Fruit fly (Drosophila melanogaster) whole organism, embryonic: ENCODE measurements around the gene CG3408.

Experiments
- Abd-B ChIP-seq: fragments of 200-800 bp; sonication (Bioruptor generic); optimal IDR thresholded peaks from 2 replicates; lab custom pipeline; 2018; ENCODE audit warnings: missing biosample characterization, mild to moderate bottlenecking, missing genetic modification characterization, moderate library complexity
- Antp ChIP-seq: fragments of 200-800 bp; sonication (Bioruptor generic); optimal IDR thresholded peaks from 3 replicates; lab custom pipeline; 2016; ENCODE audit warnings: missing biosample characterization, missing genetic modification characterization
- CG10209 ChIP-seq: fragments of 200-800 bp; sonication (Bioruptor generic); optimal IDR thresholded peaks from 3 replicates; lab custom pipeline; 2017; ENCODE audit warnings: missing biosample characterization, mild to moderate bottlenecking, missing genetic modification characterization, missing genetic modification reagents
- CG10959 ChIP-seq: fragments of 200-800 bp; sonication (Bioruptor generic); IDR thresholded peaks from 2 replicates; pipeline ENCODE4 v1.3.6; 2022; ENCODE audit warnings: missing biosample characterization, missing genetic modification characterization
- CG11247 ChIP-seq: fragments of 200-800 bp; sonication (Bioruptor generic); IDR thresholded peaks from 2 replicates; pipeline ENCODE4 v1.3.6; 2022; ENCODE audit warnings: missing biosample characterization, missing genetic modification characterization
- CG11398 ChIP-seq: fragments of 200-800 bp; sonication (Bioruptor generic); optimal IDR thresholded peaks from 2 replicates; lab custom pipeline; 2016; ENCODE audit warnings: missing biosample characterization, missing genetic modification characterization
- CG11456 ChIP-seq: fragments of 200-800 bp; sonication (Bioruptor generic); IDR thresholded peaks from 3 replicates; pipeline ENCODE4 v1.3.6; 2022; ENCODE audit warnings: missing biosample characterization, missing genetic modification characterization
- CG1233 ChIP-seq: fragments of 200-800 bp; sonication (Bioruptor generic); optimal IDR thresholded peaks from 4 replicates; lab custom pipeline; 2018; ENCODE audit warnings: missing biosample characterization, mild to moderate bottlenecking, missing genetic modification characterization
- CG15073 ChIP-seq: fragments of 200-800 bp; sonication (Bioruptor generic); optimal IDR thresholded peaks from 2 replicates; lab custom pipeline; 2016; ENCODE audit warnings: missing biosample characterization, missing genetic modification characterization
- CG17359 ChIP-seq: fragments of 200-800 bp; sonication (Bioruptor generic); optimal IDR thresholded peaks from 3 replicates; lab custom pipeline; 2018; ENCODE audit warnings: missing biosample characterization, mild to moderate bottlenecking, missing genetic modification characterization, moderate library complexity
- CG17612 ChIP-seq: fragments of 200-800 bp; sonication (Bioruptor generic); IDR thresholded peaks from 2 replicates; pipeline ENCODE4 v1.3.6; 2022; ENCODE audit warnings: missing biosample characterization, missing genetic modification characterization
- CG18011 ChIP-seq: fragments of 200-800 bp; sonication (Bioruptor generic); optimal IDR thresholded peaks from 2 replicates; lab custom pipeline; 2017; ENCODE audit warnings: missing biosample characterization, missing genetic modification characterization, mild to moderate bottlenecking, moderate library complexity, missing genotype
- CG2678 ChIP-seq: fragments of 200-800 bp; sonication (Bioruptor generic); optimal IDR thresholded peaks from 3 replicates; lab custom pipeline; 2019; ENCODE audit warnings: missing biosample characterization, mild to moderate bottlenecking, missing genetic modification characterization, moderate library complexity
- CG32532 ChIP-seq: fragments of 200-800 bp; sonication (Bioruptor generic); IDR thresholded peaks from 2 replicates; pipeline ENCODE4 v1.3.6; 2022; ENCODE audit warnings: missing biosample characterization, missing genetic modification characterization
- CG3995 ChIP-seq: fragments of 200-800 bp; sonication (Bioruptor generic); optimal IDR thresholded peaks from 3 replicates; lab custom pipeline; 2016; ENCODE audit warnings: missing biosample characterization, missing genetic modification characterization
- CG4328 ChIP-seq: fragments of 200-800 bp; sonication (Bioruptor generic); optimal IDR thresholded peaks from 3 replicates; lab custom pipeline; 2017; ENCODE audit warnings: missing biosample characterization, missing genetic modification reagents, missing genetic modification characterization
- CG6254 ChIP-seq: fragments of 200-800 bp; sonication (Bioruptor generic); optimal IDR thresholded peaks from 3 replicates; lab custom pipeline; 2017; ENCODE audit warnings: mild to moderate bottlenecking, missing biosample characterization, missing genetic modification reagents, missing genetic modification characterization
- CG7987 ChIP-seq: fragments of 200-800 bp; sonication (Bioruptor generic); optimal IDR thresholded peaks from 2 replicates; lab custom pipeline; 2018; ENCODE audit warnings: missing biosample characterization, mild to moderate bottlenecking, missing genetic modification characterization, moderate library complexity
- Doc3 ChIP-seq: fragments of 200-800 bp; sonication (Bioruptor generic); IDR thresholded peaks from 3 replicates; pipeline ENCODE4 v1.3.6; 2022; ENCODE audit warnings: missing biosample characterization, missing genetic modification characterization; ENCODE audit not compliant: partially characterized antibody
- E2f2 ChIP-seq: fragments of 200-800 bp; sonication (Bioruptor generic); IDR thresholded peaks from 2 replicates; pipeline ENCODE4 v1.3.6; 2022; ENCODE audit warnings: missing biosample characterization, missing genetic modification characterization
- Meics ChIP-seq: fragments of 200-800 bp; sonication (Bioruptor generic); optimal IDR thresholded peaks from 2 replicates; lab custom pipeline; 2017; ENCODE audit warnings: missing biosample characterization, mild to moderate bottlenecking, missing genetic modification characterization
- Oaz ChIP-seq: fragments of 200-800 bp; sonication (Bioruptor generic); IDR thresholded peaks from 2 replicates; pipeline ENCODE4 v1.3.6; 2022; ENCODE audit warnings: missing biosample characterization, missing genetic modification characterization
- Opbp ChIP-seq: fragments of 200-800 bp; sonication (Bioruptor generic); IDR thresholded peaks from 3 replicates; pipeline ENCODE4 v1.3.6; 2022; ENCODE audit warnings: missing biosample characterization, missing genetic modification characterization; ENCODE audit not compliant: partially characterized antibody
- PHDP ChIP-seq: fragments of 200-800 bp; sonication (Bioruptor generic); optimal IDR thresholded peaks from 3 replicates; lab custom pipeline; 2018; ENCODE audit warnings: missing biosample characterization, mild to moderate bottlenecking, missing genetic modification characterization, moderate library complexity
- Scr ChIP-seq: fragments of 200-800 bp; sonication (Bioruptor generic); IDR thresholded peaks from 2 replicates; pipeline ENCODE4 v1.3.6; 2022; ENCODE audit warnings: missing biosample characterization, missing genetic modification characterization; ENCODE audit not compliant: partially characterized antibody
- Stat92E ChIP-seq, 3 experiments: fragments of >200 bp in 2 of 3; fragments of 200-800 bp in 1 of 3; sonication (Bioruptor generic) in 1 of 3; optimal IDR thresholded peaks; 2 replicates each; lab custom pipeline; 2017 to 2019; ENCODE audit warnings: missing biosample characterization in 3 of 3, missing genetic modification characterization in 3 of 3, mild to moderate bottlenecking in 1 of 3, moderate library complexity in 1 of 3
- TFAM ChIP-seq: fragments of 200-800 bp; sonication (Bioruptor generic); optimal IDR thresholded peaks from 2 replicates; lab custom pipeline; 2017; ENCODE audit warnings: missing biosample characterization, missing genetic modification characterization, inconsistent platforms
- Xrp1 ChIP-seq: fragments of 200-800 bp; sonication (Bioruptor generic); IDR thresholded peaks from 2 replicates; pipeline ENCODE4 v1.3.6; 2022; ENCODE audit warnings: missing biosample characterization, missing genetic modification characterization
- ato ChIP-seq: fragments of 200-800 bp; sonication (Bioruptor generic); IDR thresholded peaks from 2 replicates; pipeline ENCODE4 v1.3.6; 2022; ENCODE audit warnings: missing biosample characterization, missing genetic modification characterization; ENCODE audit not compliant: partially characterized antibody
- br ChIP-seq: fragments of >200 bp; optimal IDR thresholded peaks from 2 replicates; lab custom pipeline; 2017
- chm ChIP-seq: fragments of 200-800 bp; sonication (Bioruptor generic); IDR thresholded peaks from 2 replicates; pipeline ENCODE4 v1.3.6; 2022; ENCODE audit warnings: missing biosample characterization, missing genetic modification characterization
- gce ChIP-seq: fragments of 200-800 bp; sonication (Bioruptor generic); IDR thresholded peaks from 3 replicates; pipeline ENCODE4 v1.3.6; 2022; ENCODE audit warnings: missing biosample characterization, missing genetic modification characterization
- gem ChIP-seq: fragments of 200-800 bp; sonication (Bioruptor generic); optimal IDR thresholded peaks from 2 replicates; lab custom pipeline; 2019; ENCODE audit warnings: missing biosample characterization, mild to moderate bottlenecking, missing genetic modification characterization, moderate library complexity
- gt ChIP-seq: fragments of 200-800 bp; sonication (Bioruptor generic); IDR thresholded peaks from 2 replicates; pipeline ENCODE4 v1.3.6; 2022; ENCODE audit warnings: missing biosample characterization, missing genetic modification characterization
- her ChIP-seq: fragments of 200-800 bp; sonication (Bioruptor generic); optimal IDR thresholded peaks from 2 replicates; lab custom pipeline; 2016; ENCODE audit warnings: missing biosample characterization, missing genetic modification characterization
- lola ChIP-seq, 3 experiments: fragments of >200 bp in 2 of 3; fragments of 200-800 bp in 1 of 3; sonication (Bioruptor generic) in 1 of 3; optimal IDR thresholded peaks; 2 replicates each; lab custom pipeline; 2017 to 2019; ENCODE audit warnings: missing biosample characterization in 3 of 3, missing genetic modification characterization in 3 of 3, mild to moderate bottlenecking in 1 of 3, moderate library complexity in 1 of 3
- lov ChIP-seq, 2 experiments: fragments of 200-800 bp in 1 of 2; fragments of >200 bp in 1 of 2; sonication (Bioruptor generic) in 1 of 2; IDR thresholded peaks in 1 of 2; optimal IDR thresholded peaks in 1 of 2; 2 replicates in 1 of 2; 3 replicates in 1 of 2; pipeline versions ENCODE4 v1.3.6 to Lab custom; 2017 to 2022; ENCODE audit warnings: missing biosample characterization in 1 of 2, missing genetic modification characterization in 1 of 2
- mld ChIP-seq: fragments of 200-800 bp; sonication (Bioruptor generic); IDR thresholded peaks from 3 replicates; pipeline ENCODE4 v1.3.6; 2022; ENCODE audit warnings: missing biosample characterization, missing genetic modification characterization; ENCODE audit not compliant: partially characterized antibody
- nmo ChIP-seq: fragments of 200-800 bp; sonication (Bioruptor generic); optimal IDR thresholded peaks from 2 replicates; lab custom pipeline; 2018; ENCODE audit warnings: missing biosample characterization, mild to moderate bottlenecking, missing genetic modification characterization, moderate library complexity
- oc ChIP-seq: fragments of 200-800 bp; sonication (Bioruptor generic); optimal IDR thresholded peaks from 2 replicates; lab custom pipeline; 2018; ENCODE audit warnings: missing biosample characterization, mild to moderate bottlenecking, missing genetic modification characterization, moderate library complexity
- peb ChIP-seq: fragments of 200-800 bp; sonication (Bioruptor generic); IDR thresholded peaks from 2 replicates; pipeline ENCODE4 v1.3.6; 2022; ENCODE audit warnings: missing biosample characterization, missing genetic modification characterization
- pfk ChIP-seq: fragments of 200-800 bp; sonication (Bioruptor generic); optimal IDR thresholded peaks from 2 replicates; lab custom pipeline; 2018; ENCODE audit warnings: missing biosample characterization, mild to moderate bottlenecking, missing genetic modification characterization, moderate library complexity
- phol ChIP-seq: fragments of 200-800 bp; sonication (Bioruptor generic); optimal IDR thresholded peaks from 3 replicates; lab custom pipeline; 2018; ENCODE audit warnings: missing biosample characterization, mild to moderate bottlenecking, missing genetic modification characterization, moderate library complexity
- pita ChIP-seq: fragments of 200-800 bp; sonication (Bioruptor generic); optimal IDR thresholded peaks from 2 replicates; lab custom pipeline; 2017; ENCODE audit warnings: missing biosample characterization, mild to moderate bottlenecking, missing genetic modification characterization
- pum ChIP-seq: fragments of 200-800 bp; sonication (Bioruptor generic); optimal IDR thresholded peaks from 2 replicates; lab custom pipeline; 2016; ENCODE audit warnings: missing biosample characterization, missing genetic modification characterization
- so ChIP-seq: fragments of 200-800 bp; sonication (Bioruptor generic); IDR thresholded peaks from 3 replicates; pipeline ENCODE4 v1.3.6; 2022; ENCODE audit warnings: missing biosample characterization, missing genetic modification characterization
- sqz ChIP-seq: fragments of 200-800 bp; sonication (Bioruptor generic); optimal IDR thresholded peaks from 3 replicates; lab custom pipeline; 2018; ENCODE audit warnings: missing biosample characterization, mild to moderate bottlenecking, missing genetic modification characterization
- tio ChIP-seq: fragments of 200-800 bp; sonication (Bioruptor generic); optimal IDR thresholded peaks from 2 replicates; lab custom pipeline; 2017; ENCODE audit warnings: missing biosample characterization, missing genetic modification characterization, inconsistent platforms
- z ChIP-seq: fragments of 200-800 bp; sonication (Bioruptor generic); IDR thresholded peaks from 3 replicates; pipeline ENCODE4 v1.3.6; 2022; ENCODE audit warnings: missing biosample characterization, missing genetic modification characterization

CG3408 gene

dm6 chr3L:9476829-9477228, 32.6 kb downstream of the CG3408 start, which contains the start of the genes Uch-L5 and Jarid2 (continued):
- TF ChIP-seq tio (GFP tag; lab: Kevin White, UChicago) (no peak), her (GFP tag; lab: Kevin White, UChicago) (peak; percentile 79), Oaz (no peak), Opbp (GFP tag; lab: Robert Waterston, UW) (peak; percentile 69), CG17359 (tag; lab: Kevin White, UChicago) (peak; percentile 11), Xrp1 (GFP tag; lab: Robert Waterston, UW) (peak; percentile 47; the same call in 1 of the 2 replicates), PHDP (no peak), Meics (GFP tag; lab: Kevin White, UChicago) (peak; percentile 57), TFAM (GFP tag; lab: Kevin White, UChicago) (no peak), CG7987 (GFP tag; lab: Kevin White, UChicago) (peak; percentile 72), CG4328 (GFP tag; lab: Kevin White, UChicago) (no peak), E2f2 (GFP tag; lab: Robert Waterston, UW) (peak; percentile 60), gem (tag; lab: Kevin White, UChicago) (no peak), phol (tag; lab: Kevin White, UChicago) (peak; percentile 100), z (GFP tag; lab: Robert Waterston, UW) (no peak), CG1233 (GFP tag; lab: Kevin White, UChicago) (peak; percentile 23), CG11456 (GFP tag; lab: Robert Waterston, UW) (peak; percentile 70; the same call in 2 of the 3 replicates), nmo (GFP tag; lab: Kevin White, UChicago) (peak; percentile 57), pita (no peak), CG2678 (tag; lab: Kevin White, UChicago) (no peak), CG18011 (GFP tag; lab: Kevin White, UChicago) (peak; percentile 46), pum (GFP tag; lab: Kevin White, UChicago) (peak; percentile 42), CG3995 (GFP tag; lab: Kevin White, UChicago) (peak; percentile 45), CG11398 (peak; percentile 63), mld (GFP tag; lab: Robert Waterston, UW) (no peak; the same call in 2 of the 3 replicates), lov (optimal IDR thresholded peaks at IDR 0.05; lab: Kevin White, UChicago) (no peak), lov (GFP tag; IDR thresholded peaks at IDR 0.05; lab: Robert Waterston, UW) (no peak), CG32532 (GFP tag; lab: Robert Waterston, UW) (0 out of 2 replicates have a peak, but pooled peaks have one; percentile 23), Antp (GFP tag; lab: Kevin White, UChicago) (peak; percentile 78), chm (GFP tag; lab: Robert Waterston, UW) (0 out of 2 replicates have a peak, but pooled peaks have one; percentile 41), lola (GFP tag; optimal IDR thresholded peaks at IDR 0.05; lab: Kevin White, UChicago) (no peak), gt (GFP tag; lab: Robert Waterston, UW) (no peak), Abd-B (no peak), oc (tag; lab: Kevin White, UChicago) (no peak), pfk (peak; percentile 52), CG15073 (GFP tag; lab: Kevin White, UChicago) (no peak), Doc3 (GFP tag; lab: Robert Waterston, UW) (no peak; the same call in 2 of the 3 replicates), gce (no peak), CG17612 (GFP tag; lab: Robert Waterston, UW) (no peak), Stat92E (GFP tag; optimal IDR thresholded peaks at IDR 0.05; lab: Kevin White, UChicago) (peak in 1 of 3 experiments; percentile 42), sqz (GFP tag; lab: Kevin White, UChicago) (peak; percentile 77), ato (GFP tag; lab: Robert Waterston, UW) (0 out of 2 replicates have a peak, but pooled peaks have one; percentile 32), peb (GFP tag; lab: Robert Waterston, UW) (no peak), CG6254 (no peak), CG11247 (0 out of 2 replicates have a peak, but pooled peaks have one; percentile 6), so (GFP tag; lab: Robert Waterston, UW) (no peak), CG10959 (GFP tag; lab: Robert Waterston, UW) (no peak), Scr (GFP tag; lab: Robert Waterston, UW) (no peak), br (lab: Kevin White, UChicago) (no peak), CG10209 (GFP tag; lab: Kevin White, UChicago) (peak; percentile 15)
